Worm (Caenorhabditis elegans) whole organism, L4 larva: ENCODE results near the gene copz-1.

Source experiments
- F26F4.8 ChIP-seq: fragments of 200-800 bp; sonication (Bioruptor generic); conservative IDR thresholded peaks from 2 replicates; pipeline ENCODE4 v1.3.6; 2022; ENCODE audit warnings: missing genetic modification characterization, missing compliant biosample characterization
- F44E2.7 ChIP-seq: fragments of 200-800 bp; sonication (Bioruptor generic); IDR thresholded peaks from 2 replicates; pipeline ENCODE4 v2.1.2; 2022; ENCODE audit warnings: missing genetic modification characterization, missing compliant biosample characterization
- T20F7.1 ChIP-seq: fragments of 200-800 bp; sonication (Bioruptor generic); optimal IDR thresholded peaks from 2 replicates; lab custom pipeline; 2018; ENCODE audit warnings: mild to moderate bottlenecking, missing genetic modification characterization, missing compliant biosample characterization
- T26A8.4 ChIP-seq: fragments of 200-800 bp; sonication (Bioruptor generic); IDR thresholded peaks from 2 replicates; pipeline ENCODE4 v1.3.6; 2022; ENCODE audit warnings: missing genetic modification characterization, missing compliant biosample characterization
- Y105C5A.15 ChIP-seq: fragments of 200-800 bp; sonication (Bioruptor generic); IDR thresholded peaks from 2 replicates; pipeline ENCODE4 v1.3.6; 2022; ENCODE audit warnings: missing genetic modification characterization, missing compliant biosample characterization
- Y5F2A.4 ChIP-seq: fragments of 200-800 bp; sonication (Bioruptor generic); optimal IDR thresholded peaks from 2 replicates; lab custom pipeline; 2018; ENCODE audit warnings: mild to moderate bottlenecking, missing genetic modification characterization, missing compliant biosample characterization
- ZK546.5 ChIP-seq, 2 experiments: sonication (generic microtip); optimal IDR thresholded peaks; 2 replicates each; lab custom pipeline; 2017; ENCODE audit warnings: missing biosample characterization in 2 of 2, missing genetic modification characterization in 2 of 2
- aha-1 ChIP-seq: fragments of 150-350 bp; peaks from one replicate; lab custom pipeline; 2014; ENCODE audit warnings: missing biosample characterization, missing genetic modification characterization
- ceh-20 ChIP-seq: fragments of 200-800 bp; sonication (Bioruptor generic); IDR thresholded peaks from 2 replicates; pipeline ENCODE4 v1.3.6; 2022; ENCODE audit warnings: missing genetic modification reagents, missing genetic modification characterization, missing compliant biosample characterization
- ceh-44 ChIP-seq: fragments of 200-800 bp; sonication (Bioruptor generic); IDR thresholded peaks from 2 replicates; pipeline ENCODE4 v1.3.6; 2022; ENCODE audit warnings: missing genetic modification reagents, missing genetic modification characterization, missing compliant biosample characterization
- ceh-82 ChIP-seq: sonication (generic microtip); optimal IDR thresholded peaks from 2 replicates; lab custom pipeline; 2017; ENCODE audit warnings: missing biosample characterization, missing genetic modification characterization
- daf-8 ChIP-seq: fragments of 200-800 bp; sonication (Bioruptor generic); IDR thresholded peaks from 2 replicates; pipeline ENCODE4 v1.3.6; 2022; ENCODE audit warnings: missing genetic modification characterization, missing compliant biosample characterization
- dmd-6 ChIP-seq: fragments of 200-800 bp; sonication (Bioruptor generic); IDR thresholded peaks from 2 replicates; pipeline ENCODE4 v1.3.6; 2022; ENCODE audit warnings: missing genetic modification reagents, missing genetic modification characterization, missing compliant biosample characterization
- dmd-8 ChIP-seq: fragments of 200-800 bp; sonication (Bioruptor generic); IDR thresholded peaks from 2 replicates; pipeline ENCODE4 v1.3.6; 2022; ENCODE audit warnings: missing genetic modification characterization, missing compliant biosample characterization
- dmd-9 ChIP-seq: fragments of 200-800 bp; sonication (Bioruptor generic); IDR thresholded peaks from 2 replicates; pipeline ENCODE4 v1.3.6; 2022; ENCODE audit warnings: missing genetic modification reagents, missing genetic modification characterization, missing compliant biosample characterization
- dpl-1 ChIP-seq: fragments of 150-350 bp; optimal IDR thresholded peaks from 2 replicates; lab custom pipeline; 2014; ENCODE audit warnings: missing biosample characterization, missing genetic modification reagents, missing genetic modification characterization
- dve-1 ChIP-seq: sonication (generic microtip); optimal IDR thresholded peaks from 2 replicates; lab custom pipeline; 2017; ENCODE audit warnings: antibody characterized with exemption, mild to moderate bottlenecking, missing genetic modification characterization, missing compliant biosample characterization; ENCODE audit not compliant: insufficient read depth
- fos-1 ChIP-seq: fragments of 150-350 bp; optimal IDR thresholded peaks from 2 replicates; lab custom pipeline; 2014; ENCODE audit warnings: missing biosample characterization, missing genetic modification characterization
- gei-8 ChIP-seq: fragments of 200-800 bp; sonication (Bioruptor generic); optimal IDR thresholded peaks from 2 replicates; lab custom pipeline; 2018; ENCODE audit warnings: mild to moderate bottlenecking, missing genetic modification characterization, missing compliant biosample characterization
- hlh-11 ChIP-seq: fragments of 200-800 bp; sonication (Bioruptor generic); optimal IDR thresholded peaks from 2 replicates; lab custom pipeline; 2018; ENCODE audit warnings: mild to moderate bottlenecking, missing genetic modification characterization, missing compliant biosample characterization
- lim-7 ChIP-seq: fragments of 200-800 bp; sonication (Bioruptor generic); IDR thresholded peaks from 2 replicates; pipeline ENCODE4 v1.3.6; 2022; ENCODE audit warnings: missing genetic modification characterization, missing compliant biosample characterization
- lin-13 ChIP-seq: fragments of 150-350 bp; optimal IDR thresholded peaks from 2 replicates; lab custom pipeline; 2014; ENCODE audit warnings: missing biosample characterization, missing genetic modification reagents, missing genetic modification characterization
- lin-29 ChIP-seq: fragments of 200-800 bp; sonication (Bioruptor generic); IDR thresholded peaks from 2 replicates; pipeline ENCODE4 v1.3.6; 2022; ENCODE audit warnings: missing genetic modification reagents, missing genetic modification characterization, missing compliant biosample characterization
- lir-3 ChIP-seq: sonication (generic microtip); optimal IDR thresholded peaks from 2 replicates; lab custom pipeline; 2016; ENCODE audit warnings: mild to moderate bottlenecking, missing genetic modification characterization, missing compliant biosample characterization
- lsy-2 ChIP-seq, 2 experiments: fragments of 150-350 bp in 1 of 2; sonication (generic microtip) in 1 of 2; optimal IDR thresholded peaks; 2 replicates each; lab custom pipeline; 2014 to 2017; ENCODE audit warnings: missing biosample characterization in 2 of 2, missing genetic modification characterization in 2 of 2
- mdl-1 ChIP-seq, 2 experiments: fragments of 150-350 bp in 1 of 2; sonication (generic microtip) in 1 of 2; optimal IDR thresholded peaks; 2 replicates each; lab custom pipeline; 2014 to 2017; ENCODE audit warnings: missing biosample characterization in 2 of 2, missing genetic modification characterization in 2 of 2
- mdt-29 ChIP-seq: fragments of 200-800 bp; sonication (Bioruptor generic); IDR thresholded peaks from 2 replicates; pipeline ENCODE4 v1.3.6; 2022; ENCODE audit warnings: missing genetic modification reagents, missing genetic modification characterization, missing compliant biosample characterization
- mxl-2 ChIP-seq: fragments of 200-800 bp; sonication (Bioruptor generic); conservative IDR thresholded peaks from 2 replicates; pipeline ENCODE4 v1.3.6; 2022; ENCODE audit warnings: missing genetic modification reagents, missing genetic modification characterization, missing compliant biosample characterization
- nhr-111 ChIP-seq: fragments of 200-800 bp; sonication (Bioruptor generic); optimal IDR thresholded peaks from 2 replicates; lab custom pipeline; 2018; ENCODE audit warnings: mild to moderate bottlenecking, missing genetic modification characterization, missing compliant biosample characterization
- nhr-42 ChIP-seq: fragments of 200-800 bp; sonication (Bioruptor generic); IDR thresholded peaks from 2 replicates; pipeline ENCODE4 v1.3.6; 2022; ENCODE audit warnings: missing genetic modification characterization, missing compliant biosample characterization
- nhr-76 ChIP-seq: fragments of 150-350 bp; optimal IDR thresholded peaks from 2 replicates; lab custom pipeline; 2014; ENCODE audit warnings: missing biosample characterization, missing genetic modification characterization
- pha-4 ChIP-seq, 2 experiments: fragments of 150-350 bp in 1 of 2; fragments of 200-800 bp in 1 of 2; sonication (Bioruptor generic) in 1 of 2; IDR thresholded peaks in 1 of 2; optimal IDR thresholded peaks in 1 of 2; 2 replicates each; pipeline versions ENCODE4 v1.3.6 to Lab custom; 2014 to 2022; ENCODE audit warnings: missing genetic modification characterization in 2 of 2, missing genetic modification reagents in 2 of 2, missing biosample characterization in 1 of 2, missing compliant biosample characterization in 1 of 2
- rbr-2 ChIP-seq: sonication (generic microtip); optimal IDR thresholded peaks from 2 replicates; lab custom pipeline; 2016; ENCODE audit warnings: missing genotype, missing genetic modification characterization, missing compliant biosample characterization
- sdz-12 ChIP-seq: fragments of 200-800 bp; sonication (Bioruptor generic); optimal IDR thresholded peaks from 2 replicates; lab custom pipeline; 2018; ENCODE audit warnings: mild to moderate bottlenecking, missing genetic modification characterization, missing compliant biosample characterization
- skn-1 ChIP-seq: fragments of 150-350 bp; optimal IDR thresholded peaks from 2 replicates; lab custom pipeline; 2014; ENCODE audit warnings: missing biosample characterization, missing genetic modification characterization
- spr-1 ChIP-seq: sonication (generic microtip); optimal IDR thresholded peaks from 2 replicates; lab custom pipeline; 2016; ENCODE audit warnings: mild to moderate bottlenecking, missing genetic modification characterization, missing compliant biosample characterization
- tag-97 ChIP-seq: fragments of 200-800 bp; sonication (Bioruptor generic); IDR thresholded peaks from 2 replicates; pipeline ENCODE4 v1.3.6; 2022; ENCODE audit warnings: missing genetic modification characterization, missing compliant biosample characterization
- unc-62 ChIP-seq, 3 experiments: fragments of 150-350 bp in 1 of 3; sonication (generic microtip); optimal IDR thresholded peaks in 2 of 3; peaks in 1 of 3; 1 replicate in 1 of 3; 2 replicates in 2 of 3; lab custom pipeline; 2014 to 2017; ENCODE audit warnings: missing biosample characterization in 3 of 3, missing genetic modification characterization in 3 of 3, missing genetic modification reagents in 3 of 3, missing genotype in 1 of 3
- zfp-2 ChIP-seq: sonication (generic microtip); optimal IDR thresholded peaks from 2 replicates; lab custom pipeline; 2016; ENCODE audit warnings: mild to moderate bottlenecking, missing genetic modification characterization, missing compliant biosample characterization
- zfp-3 ChIP-seq: fragments of 200-800 bp; sonication (Bioruptor generic); conservative IDR thresholded peaks from 2 replicates; pipeline ENCODE4 v1.3.6; 2022; ENCODE audit warnings: missing genetic modification reagents, missing genetic modification characterization, missing compliant biosample characterization
- zip-11 ChIP-seq: fragments of 200-800 bp; sonication (Bioruptor generic); IDR thresholded peaks from 2 replicates; pipeline ENCODE4 v1.3.6; 2022; ENCODE audit warnings: missing genetic modification characterization, missing compliant biosample characterization
- zip-2 ChIP-seq: fragments of 150-350 bp; optimal IDR thresholded peaks from 2 replicates; lab custom pipeline; 2014; ENCODE audit warnings: missing biosample characterization, missing genetic modification characterization
- ztf-11 ChIP-seq: fragments of 150-350 bp; optimal IDR thresholded peaks from 2 replicates; lab custom pipeline; 2014; ENCODE audit warnings: missing biosample characterization, missing genetic modification characterization

Gene copz-1

ce11 chrII:10840067-10840466 is 32.6 kb upstream of the copz-1 start (continued):
- peak; percentile 75 for TF ChIP-seq sdz-12
- TF ChIP-seq skn-1 = no peak
- TF ChIP-seq F44E2.7 (GFP tag; lab: Robert Waterston, UW) = peak; percentile 79; the same call in 1 of the 2 replicates
- peak; percentile 74 for TF ChIP-seq T20F7.1
- TF ChIP-seq mdl-1 (tag; optimal IDR thresholded peaks at IDR 0.05; lab: Kevin White, UChicago) = peak; percentile 30 to 71

DNA sequence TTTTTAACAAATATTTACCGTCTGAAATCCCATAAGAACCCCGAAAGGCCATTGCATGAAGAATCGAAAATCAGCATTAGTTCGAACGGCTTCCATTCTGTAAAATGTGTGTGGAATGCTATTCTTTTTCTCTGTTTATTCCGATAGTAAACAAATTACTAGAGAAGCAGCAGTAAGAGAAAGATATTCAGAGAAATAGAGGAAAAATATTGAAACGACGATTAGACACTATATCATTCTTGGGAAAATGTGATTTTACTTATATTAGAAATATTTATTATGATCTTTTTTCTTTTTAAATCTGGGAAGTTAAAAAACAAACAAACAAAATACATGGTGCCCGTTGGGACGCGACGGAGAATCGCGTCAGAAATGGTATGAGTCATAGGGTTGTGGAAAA is 29.2 kb upstream of the copz-1 start, which contains the start of gene M106.8:
Gene M106.8 (minus strand): TSS at position 101 of the 400 bp plus-strand sequence.
- no peak for TF ChIP-seq dmd-9 (GFP tag; lab: Robert Waterston, UW)
- TF ChIP-seq zfp-3 (GFP tag; lab: Robert Waterston, UW) = no peak
- TF ChIP-seq aha-1 (tag; lab: Kevin White, UChicago) = peak; percentile 67
- TF ChIP-seq T20F7.1 = no peak

DNA sequence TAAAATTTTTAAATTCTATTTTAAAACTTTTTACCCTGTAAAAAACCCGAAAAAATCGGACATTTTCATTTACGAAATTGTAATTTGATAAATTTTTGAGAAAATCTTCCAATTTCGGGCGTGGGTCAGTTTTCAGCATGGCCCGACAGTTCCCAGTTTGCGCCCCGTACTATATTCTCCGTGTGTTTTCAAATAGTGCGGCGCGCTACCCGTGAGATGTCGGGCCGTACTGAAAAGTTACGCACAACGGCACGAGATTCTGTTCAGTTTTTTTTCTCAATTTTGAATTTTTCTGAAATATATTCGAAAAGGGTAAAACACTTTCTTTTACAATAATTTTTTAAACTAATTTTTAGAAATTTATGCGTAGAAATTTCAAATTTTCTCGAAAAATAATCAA is 25.6 kb upstream of the copz-1 start:
- TF ChIP-seq fos-1 = no peak
- TF ChIP-seq rbr-2 (tag; lab: Kevin White, UChicago) = no peak
- no peak for TF ChIP-seq lin-29 (GFP tag; lab: Robert Waterston, UW)

DNA sequence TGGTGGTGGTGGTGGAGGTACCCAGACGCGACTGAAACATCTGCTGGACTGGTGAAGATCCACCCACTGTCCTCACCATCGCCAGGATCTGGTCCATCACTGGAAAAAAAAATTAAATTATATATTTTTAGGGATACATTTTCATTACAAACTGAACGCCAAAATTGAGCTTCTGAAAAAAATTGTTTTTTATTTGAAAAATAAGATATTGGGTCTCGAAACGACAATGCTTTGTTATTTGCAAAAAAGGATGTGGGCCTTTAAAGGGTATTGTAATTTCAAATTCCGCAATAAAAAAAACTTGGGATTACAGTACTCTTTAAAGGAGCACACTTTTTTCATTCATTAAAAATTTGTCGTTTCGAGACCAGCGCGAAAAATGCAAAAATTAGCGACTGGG is 22.8 kb upstream of the copz-1 start, which contains the start of gene M106.2:
Gene M106.2 (minus strand): TSS at position 101 of the 400 bp plus-strand sequence.
- no peak for TF ChIP-seq ZK546.5 (tag; optimal IDR thresholded peaks at IDR 0.05; lab: Kevin White, UChicago)
- TF ChIP-seq mxl-2 (GFP tag; lab: Robert Waterston, UW) = no peak
- TF ChIP-seq dmd-8 (GFP tag; lab: Robert Waterston, UW) = no peak
- no peak for TF ChIP-seq sdz-12
- TF ChIP-seq aha-1 (tag; lab: Kevin White, UChicago) = peak; percentile 29
- no peak for TF ChIP-seq daf-8 (GFP tag; lab: Robert Waterston, UW)
- no peak for TF ChIP-seq ceh-82 (tag; lab: Kevin White, UChicago)
- TF ChIP-seq zfp-3 (GFP tag; lab: Robert Waterston, UW) = 0 out of 2 replicates have a peak, but pooled peaks have one; percentile 42
- no peak for TF ChIP-seq lin-29 (GFP tag; lab: Robert Waterston, UW)
- no peak for TF ChIP-seq lsy-2 (tag; optimal IDR thresholded peaks at IDR 0.05; lab: Kevin White, UChicago)
- TF ChIP-seq Y5F2A.4 (GFP tag; lab: Kevin White, UChicago) = no peak
- TF ChIP-seq pha-4 (GFP tag; IDR thresholded peaks at IDR 0.05; lab: Robert Waterston, UW) = no peak
- no peak for TF ChIP-seq pha-4 (tag; optimal IDR thresholded peaks at IDR 0.05; lab: Kevin White, UChicago)

- TF ChIP-seq mdt-29 (GFP tag; lab: Robert Waterston, UW) (peak; percentile 91), nhr-76 (tag; lab: Kevin White, UChicago) (no peak), lir-3 (tag; lab: Kevin White, UChicago) (no peak), lim-7 (no peak), lsy-2 (tag; optimal IDR thresholded peaks at IDR 0.05; lab: Kevin White, UChicago) (peak in 1 of 2 experiments; percentile 81), dpl-1 (GFP tag; lab: Kevin White, UChicago) (peak; percentile 48), F26F4.8 (GFP tag; lab: Robert Waterston, UW) (no peak), unc-62 (GFP tag; optimal IDR thresholded peaks at IDR 0.05 in 1 of 2; lab: Kevin White, UChicago) (peak; percentile 79 to 100), unc-62 (tag; optimal IDR thresholded peaks at IDR 0.05; lab: Kevin White, UChicago) (no peak), zip-2 (tag; lab: Kevin White, UChicago) (no peak), dmd-6 (GFP tag; lab: Robert Waterston, UW) (peak; percentile 97), ceh-20 (peak; percentile 96), zip-11 (GFP tag; lab: Robert Waterston, UW) (no peak), spr-1 (peak; percentile 17), Y105C5A.15 (0 out of 2 replicates have a peak, but pooled peaks have one; percentile 17), mxl-2 (GFP tag; lab: Robert Waterston, UW) (no peak), tag-97 (no peak), zfp-2 (peak; percentile 7), lin-13 (GFP tag; lab: Kevin White, UChicago) (peak; percentile 47), ceh-44 (GFP tag; lab: Robert Waterston, UW) (no peak), gei-8 (GFP tag; lab: Kevin White, UChicago) (peak; percentile 66), nhr-111 (GFP tag; lab: Kevin White, UChicago) (no peak), dve-1 (tag; lab: Kevin White, UChicago) (peak; percentile 86), ztf-11 (tag; lab: Kevin White, UChicago) (no peak), hlh-11 (peak; percentile 97), T26A8.4 (GFP tag; lab: Robert Waterston, UW) (peak; percentile 66), nhr-42 (0 out of 2 replicates have a peak, but pooled peaks have one; percentile 53)
These were observed 21.6 kb upstream of the copz-1 start for ce11 chrII:10851110-10851509.
